Fruit fly (Drosophila melanogaster) whole organism, prepupa: ENCODE results near the gene AdamTS-B.

ENCODE experiments used
- Blimp-1 ChIP-seq: fragments of 200-800 bp; sonication (Bioruptor generic); optimal IDR thresholded peaks from 3 replicates; lab custom pipeline; 2017; ENCODE audit warnings: missing biosample characterization, missing genetic modification characterization, mild to moderate bottlenecking, moderate library complexity, missing genetic modification reagents
- CG10631 ChIP-seq: fragments of 200-800 bp; sonication (Bioruptor generic); optimal IDR thresholded peaks from 2 replicates; lab custom pipeline; 2016; ENCODE audit warnings: missing biosample characterization, missing genetic modification characterization
- CG10669 ChIP-seq: fragments of 200-800 bp; sonication (Bioruptor generic); optimal IDR thresholded peaks from 3 replicates; lab custom pipeline; 2018; ENCODE audit warnings: missing biosample characterization, mild to moderate bottlenecking, missing genetic modification characterization, moderate library complexity
- CG11294 ChIP-seq: fragments of 200-800 bp; sonication (Bioruptor generic); IDR thresholded peaks from 2 replicates; pipeline ENCODE4 v1.3.6; 2022; ENCODE audit warnings: missing biosample characterization, missing genetic modification characterization
- CG11762 ChIP-seq: fragments of 200-800 bp; sonication (Bioruptor generic); optimal IDR thresholded peaks from 3 replicates; lab custom pipeline; 2016; ENCODE audit warnings: missing biosample characterization, missing genetic modification characterization; ENCODE audit not compliant: insufficient read depth
- CG11902 ChIP-seq: fragments of 200-800 bp; sonication (Bioruptor generic); optimal IDR thresholded peaks from 3 replicates; lab custom pipeline; 2016; ENCODE audit warnings: missing biosample characterization, missing genetic modification characterization
- CG15336 ChIP-seq: fragments of 200-800 bp; sonication (Bioruptor generic); IDR thresholded peaks from 2 replicates; pipeline ENCODE4 v1.3.6; 2022; ENCODE audit warnings: missing biosample characterization, missing genetic modification characterization
- CG1621 ChIP-seq: fragments of 200-800 bp; sonication (Bioruptor generic); optimal IDR thresholded peaks from 3 replicates; lab custom pipeline; 2018; ENCODE audit warnings: missing biosample characterization, mild to moderate bottlenecking, missing genetic modification characterization
- CG16779 ChIP-seq: fragments of 200-800 bp; sonication (Bioruptor generic); optimal IDR thresholded peaks from 3 replicates; lab custom pipeline; 2017; ENCODE audit warnings: missing biosample characterization, mild to moderate bottlenecking, missing genetic modification characterization
- CG31627 ChIP-seq: fragments of 200-800 bp; sonication (Bioruptor generic); optimal IDR thresholded peaks from 3 replicates; lab custom pipeline; 2016; ENCODE audit warnings: missing biosample characterization, missing genetic modification characterization
- CG32006 ChIP-seq: fragments of 200-800 bp; sonication (Bioruptor generic); optimal IDR thresholded peaks from 3 replicates; lab custom pipeline; 2017; ENCODE audit warnings: missing biosample characterization, mild to moderate bottlenecking, missing genetic modification characterization
- CG34406 ChIP-seq: fragments of 200-800 bp; sonication (Bioruptor generic); optimal IDR thresholded peaks from 3 replicates; lab custom pipeline; 2016; ENCODE audit warnings: missing biosample characterization, missing genetic modification characterization
- CG3919 ChIP-seq: fragments of 200-800 bp; sonication (Bioruptor generic); optimal IDR thresholded peaks from 3 replicates; lab custom pipeline; 2016; ENCODE audit warnings: missing biosample characterization, missing genetic modification characterization
- CG4318 ChIP-seq: fragments of 200-800 bp; sonication (Bioruptor generic); optimal IDR thresholded peaks from 3 replicates; lab custom pipeline; 2017; ENCODE audit warnings: missing biosample characterization, mild to moderate bottlenecking, missing genetic modification characterization
- CG6163 ChIP-seq: fragments of 200-800 bp; sonication (Bioruptor generic); IDR thresholded peaks from 3 replicates; pipeline ENCODE4 v1.3.6; 2022; ENCODE audit warnings: missing biosample characterization, missing genetic modification characterization
- CG6276 ChIP-seq: fragments of 200-800 bp; sonication (Bioruptor generic); optimal IDR thresholded peaks from 2 replicates; lab custom pipeline; 2017; ENCODE audit warnings: missing biosample characterization, mild to moderate bottlenecking, missing genetic modification characterization
- CG6808 ChIP-seq: fragments of 200-800 bp; sonication (Bioruptor generic); optimal IDR thresholded peaks from 3 replicates; lab custom pipeline; 2017; ENCODE audit warnings: missing biosample characterization, missing genetic modification characterization, mild to moderate bottlenecking, moderate library complexity, missing genetic modification reagents
- CG6854 ChIP-seq: fragments of 200-800 bp; sonication (Bioruptor generic); optimal IDR thresholded peaks from 2 replicates; lab custom pipeline; 2017; ENCODE audit warnings: missing biosample characterization, mild to moderate bottlenecking, missing genetic modification characterization
- CG7368 ChIP-seq: fragments of 200-800 bp; sonication (Bioruptor generic); optimal IDR thresholded peaks from 3 replicates; lab custom pipeline; 2016; ENCODE audit warnings: missing biosample characterization, missing genetic modification characterization
- CG8119 ChIP-seq: fragments of 200-800 bp; sonication (Bioruptor generic); IDR thresholded peaks from 3 replicates; pipeline ENCODE4 v1.3.6; 2022; ENCODE audit warnings: missing biosample characterization, missing genetic modification characterization
- CG9139 ChIP-seq: fragments of 200-800 bp; sonication (Bioruptor generic); optimal IDR thresholded peaks from 3 replicates; lab custom pipeline; 2017; ENCODE audit warnings: missing biosample characterization, mild to moderate bottlenecking, missing genetic modification characterization
- Eip93F ChIP-seq: fragments of 200-800 bp; sonication (Bioruptor generic); optimal IDR thresholded peaks from 2 replicates; lab custom pipeline; 2016; ENCODE audit warnings: missing biosample characterization, mild to moderate bottlenecking, missing genetic modification characterization
- Ets21C ChIP-seq: fragments of 200-800 bp; sonication (Bioruptor generic); optimal IDR thresholded peaks from 3 replicates; lab custom pipeline; 2016; ENCODE audit warnings: missing biosample characterization, missing genetic modification characterization
- Hr38 ChIP-seq: sonication (Bioruptor generic); optimal IDR thresholded peaks from 2 replicates; lab custom pipeline; 2016; ENCODE audit warnings: missing biosample characterization, missing genetic modification characterization
- Hr39 ChIP-seq: fragments of 200-800 bp; sonication (Bioruptor generic); optimal IDR thresholded peaks from 2 replicates; lab custom pipeline; 2016; ENCODE audit warnings: missing biosample characterization, missing genetic modification characterization
- Hr4 ChIP-seq: fragments of 200-800 bp; sonication (Bioruptor generic); optimal IDR thresholded peaks from 3 replicates; lab custom pipeline; 2016; ENCODE audit warnings: missing biosample characterization, missing genetic modification characterization
- Lpt ChIP-seq: fragments of 200-800 bp; sonication (Bioruptor generic); optimal IDR thresholded peaks from 3 replicates; lab custom pipeline; 2016; ENCODE audit warnings: missing biosample characterization, missing genetic modification characterization
- Met ChIP-seq: fragments of 200-800 bp; sonication (Bioruptor generic); optimal IDR thresholded peaks from 3 replicates; lab custom pipeline; 2016; ENCODE audit warnings: missing biosample characterization, missing genetic modification characterization
- OdsH ChIP-seq: fragments of 200-800 bp; sonication (Bioruptor generic); optimal IDR thresholded peaks from 3 replicates; lab custom pipeline; 2016; ENCODE audit warnings: missing biosample characterization, missing genetic modification characterization
- Smox ChIP-seq: fragments of 200-800 bp; sonication (Bioruptor generic); optimal IDR thresholded peaks from 3 replicates; lab custom pipeline; 2016; ENCODE audit warnings: missing biosample characterization, missing genetic modification characterization
- Sox102F ChIP-seq: fragments of 200-800 bp; sonication (Bioruptor generic); optimal IDR thresholded peaks from 2 replicates; lab custom pipeline; 2016; ENCODE audit warnings: missing biosample characterization, mild to moderate bottlenecking, missing genetic modification characterization
- Sox14 ChIP-seq: fragments of 200-800 bp; sonication (Bioruptor generic); optimal IDR thresholded peaks from 3 replicates; lab custom pipeline; 2016; ENCODE audit warnings: missing biosample characterization, missing genetic modification characterization
- Sox15 ChIP-seq: fragments of 200-800 bp; sonication (Bioruptor generic); optimal IDR thresholded peaks from 3 replicates; lab custom pipeline; 2016; ENCODE audit warnings: missing biosample characterization, missing genetic modification characterization
- achi ChIP-seq: fragments of 200-800 bp; sonication (Bioruptor generic); optimal IDR thresholded peaks from 3 replicates; lab custom pipeline; 2016; ENCODE audit warnings: missing biosample characterization, missing genetic modification characterization
- acj6 ChIP-seq: fragments of 200-800 bp; sonication (Bioruptor generic); optimal IDR thresholded peaks from 3 replicates; lab custom pipeline; 2016; ENCODE audit warnings: missing biosample characterization, missing genetic modification characterization
- cyc ChIP-seq: fragments of 200-800 bp; sonication (Bioruptor generic); optimal IDR thresholded peaks from 3 replicates; lab custom pipeline; 2016; ENCODE audit warnings: missing biosample characterization, missing genetic modification characterization
- dac ChIP-seq: fragments of 200-800 bp; sonication (Bioruptor generic); optimal IDR thresholded peaks from 2 replicates; lab custom pipeline; 2017; ENCODE audit warnings: missing biosample characterization, mild to moderate bottlenecking, missing genetic modification characterization
- dsx ChIP-seq: fragments of 200-800 bp; optimal IDR thresholded peaks from 3 replicates; lab custom pipeline; 2019; ENCODE audit warnings: missing biosample characterization, mild to moderate bottlenecking, missing genetic modification characterization, moderate library complexity; ENCODE audit not compliant: poor library complexity, severe bottlenecking
- lz ChIP-seq: fragments of 200-800 bp; sonication (Bioruptor generic); optimal IDR thresholded peaks from 3 replicates; lab custom pipeline; 2016; ENCODE audit warnings: missing biosample characterization, missing genetic modification characterization
- pdm3 ChIP-seq: fragments of 200-800 bp; sonication (Bioruptor generic); optimal IDR thresholded peaks from 3 replicates; lab custom pipeline; 2016; ENCODE audit warnings: missing biosample characterization, missing genetic modification characterization
- salr ChIP-seq, 2 experiments: fragments of 200-800 bp; sonication (Bioruptor generic); optimal IDR thresholded peaks; 3 replicates each; lab custom pipeline; 2016 to 2018; ENCODE audit warnings: missing biosample characterization in 2 of 2, missing genetic modification characterization in 2 of 2, mild to moderate bottlenecking in 1 of 2
- ss ChIP-seq, 2 experiments: fragments of 200-800 bp; sonication (Bioruptor generic); optimal IDR thresholded peaks; 2 replicates in 1 of 2; 3 replicates in 1 of 2; lab custom pipeline; 2017 to 2018; ENCODE audit warnings: mild to moderate bottlenecking in 2 of 2, missing biosample characterization in 2 of 2, missing genetic modification characterization in 2 of 2, moderate library complexity in 1 of 2
- svp ChIP-seq: fragments of 200-800 bp; sonication (Bioruptor generic); peaks from one replicate; lab custom pipeline; 2016; ENCODE audit warnings: missing biosample characterization, missing genetic modification characterization
- topi ChIP-seq: fragments of 200-800 bp; sonication (Bioruptor generic); optimal IDR thresholded peaks from 3 replicates; lab custom pipeline; 2016; ENCODE audit warnings: missing biosample characterization, missing genetic modification characterization

The AdamTS-B gene

DNA sequence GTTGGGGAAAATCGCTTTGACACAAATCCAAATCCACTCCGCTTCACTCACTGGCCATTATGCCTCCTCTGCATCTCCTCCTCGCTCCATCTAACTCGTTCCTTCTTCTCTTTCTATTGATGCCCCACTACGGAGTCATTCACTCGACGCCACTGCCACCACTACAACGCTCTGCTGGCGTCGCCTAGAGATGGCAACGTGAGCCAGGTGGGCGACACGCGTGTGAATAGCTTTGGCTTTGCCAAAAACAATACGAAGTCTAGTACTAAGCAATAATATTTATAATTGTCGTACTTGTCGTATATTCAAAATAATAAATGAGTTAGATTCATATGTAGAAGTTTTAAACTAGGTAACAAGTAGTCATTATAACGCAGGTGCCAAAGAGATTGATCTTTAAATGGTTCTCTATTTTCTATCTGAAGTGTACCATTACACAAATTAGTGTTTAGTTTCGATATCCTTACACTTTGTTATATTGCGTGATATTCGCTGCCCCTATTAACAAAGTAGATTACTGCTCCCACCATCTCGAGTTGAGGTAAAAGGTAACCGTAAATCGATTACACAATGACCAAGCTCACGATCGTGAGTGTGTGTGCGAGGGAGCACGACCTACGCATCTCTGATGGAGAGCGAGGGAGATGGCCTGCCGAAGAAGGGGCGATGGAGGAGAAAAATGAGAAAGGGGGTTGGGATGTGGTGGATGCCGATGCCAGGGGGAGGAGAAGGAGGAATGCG, 46.8 kb downstream of the AdamTS-B start (continued):
- TF ChIP-seq cyc (GFP tag; lab: Kevin White, UChicago): peak; percentile 32
- no peak for TF ChIP-seq CG11294
- TF ChIP-seq Met: peak; percentile 43
- no peak for TF ChIP-seq CG9139
- TF ChIP-seq Smox (GFP tag; lab: Kevin White, UChicago): peak; percentile 39
- peak; percentile 27 for TF ChIP-seq acj6 (GFP tag; lab: Kevin White, UChicago)
- 0 out of 3 replicates have a peak, but pooled peaks have one; percentile 30 for TF ChIP-seq CG8119 (GFP tag; lab: Robert Waterston, UW)
- TF ChIP-seq lz (GFP tag; lab: Kevin White, UChicago): peak; percentile 38
- TF ChIP-seq Hr39 (GFP tag; lab: Kevin White, UChicago): peak; percentile 18
- peak; percentile 22 for TF ChIP-seq CG10631 (GFP tag; lab: Kevin White, UChicago)

- TF ChIP-seq CG4318 (GFP tag; lab: Kevin White, UChicago) (peak; percentile 58), Sox102F (GFP tag; lab: Kevin White, UChicago) (peak; percentile 65), CG16779 (tag; lab: Kevin White, UChicago) (peak; percentile 43), pdm3 (GFP tag; lab: Kevin White, UChicago) (peak; percentile 83), CG10631 (GFP tag; lab: Kevin White, UChicago) (peak; percentile 75), CG32006 (peak; percentile 79), Hr39 (GFP tag; lab: Kevin White, UChicago) (peak; percentile 65), CG15336 (GFP tag; lab: Robert Waterston, UW) (peak; percentile 74), topi (GFP tag; lab: Kevin White, UChicago) (peak; percentile 74), CG3919 (GFP tag; lab: Kevin White, UChicago) (peak; percentile 67), CG8119 (GFP tag; lab: Robert Waterston, UW) (peak; percentile 76), ss (GFP tag; optimal IDR thresholded peaks at IDR 0.05; lab: Kevin White, UChicago) (peak; percentile 45 to 72), Hr4 (GFP tag; lab: Kevin White, UChicago) (peak; percentile 72), CG7368 (peak; percentile 53), Eip93F (GFP tag; lab: Kevin White, UChicago) (peak; percentile 56), CG34406 (peak; percentile 77), CG10669 (GFP tag; lab: Kevin White, UChicago) (peak; percentile 69), achi (GFP tag; lab: Kevin White, UChicago) (peak; percentile 70), salr (GFP tag; optimal IDR thresholded peaks at IDR 0.05; lab: Kevin White, UChicago) (peak; percentile 34 to 53), CG11762 (GFP tag; lab: Kevin White, UChicago) (peak; percentile 38), CG11294 (peak; percentile 60), cyc (GFP tag; lab: Kevin White, UChicago) (peak; percentile 58), Ets21C (GFP tag; lab: Kevin White, UChicago) (peak; percentile 75), Blimp-1 (GFP tag; lab: Kevin White, UChicago) (peak; percentile 48), Hr38 (GFP tag; lab: Kevin White, UChicago) (no peak), CG11902 (peak; percentile 73), Lpt (GFP tag; lab: Kevin White, UChicago) (peak; percentile 58), CG31627 (GFP tag; lab: Kevin White, UChicago) (peak; percentile 71), CG6163 (GFP tag; lab: Robert Waterston, UW) (peak; percentile 90), CG6276 (peak; percentile 79), Sox14 (GFP tag; lab: Kevin White, UChicago) (peak; percentile 81), CG6854 (GFP tag; lab: Kevin White, UChicago) (no peak), svp (GFP tag; lab: Kevin White, UChicago) (peak; percentile 76), dsx (GFP tag; lab: Kevin White, UChicago) (peak; percentile 48), Sox15 (GFP tag; lab: Kevin White, UChicago) (peak; percentile 40), lz (GFP tag; lab: Kevin White, UChicago) (peak; percentile 76), dac (GFP tag; lab: Kevin White, UChicago) (peak; percentile 56), CG1621 (tag; lab: Kevin White, UChicago) (peak; percentile 73), CG6808 (peak; percentile 61), Smox (GFP tag; lab: Kevin White, UChicago) (peak; percentile 38), OdsH (peak; percentile 73)
These were observed 47.8 kb downstream of the AdamTS-B start for dm6 chrX:5745840-5746815.
